Worm (Caenorhabditis elegans) whole organism, L1 larva: ENCODE results near the gene K10C2.6.

Source experiments
- alr-1 ChIP-seq: fragments of 200-800 bp; sonication (Bioruptor generic); optimal IDR thresholded peaks from 2 replicates; lab custom pipeline; 2018; ENCODE audit warnings: borderline replicate concordance, mild to moderate bottlenecking, missing genetic modification characterization, missing compliant biosample characterization
- ceh-88 ChIP-seq: fragments of 200-800 bp; sonication (Bioruptor generic); IDR thresholded peaks from 2 replicates; pipeline ENCODE4 v1.3.6; 2022; ENCODE audit warnings: missing genetic modification characterization, missing compliant biosample characterization
- dsc-1 ChIP-seq: sonication (generic microtip); optimal IDR thresholded peaks from 2 replicates; lab custom pipeline; 2016; ENCODE audit warnings: mild to moderate bottlenecking, missing genetic modification characterization, missing compliant biosample characterization
- efl-1 ChIP-seq, 4 experiments: fragments of 150-350 bp; optimal IDR thresholded peaks in 3 of 4; peaks in 1 of 4; 1 replicate in 1 of 4; 2 replicates in 3 of 4; lab custom pipeline; 2014; ENCODE audit warnings: missing biosample characterization in 2 of 4, missing genetic modification characterization in 2 of 4, missing genetic modification reagents in 2 of 4
- egl-13 ChIP-seq: sonication (generic microtip); optimal IDR thresholded peaks from 2 replicates; lab custom pipeline; 2016; ENCODE audit warnings: missing genotype, missing genetic modification reagents, missing genetic modification characterization, missing compliant biosample characterization
- elt-2 ChIP-seq: sonication (generic microtip); optimal IDR thresholded peaks from 2 replicates; lab custom pipeline; 2016; ENCODE audit warnings: missing genetic modification characterization, mild to moderate bottlenecking, inconsistent platforms, missing compliant biosample characterization, missing genetic modification reagents
- fkh-8 ChIP-seq: sonication (generic microtip); optimal IDR thresholded peaks from 2 replicates; lab custom pipeline; 2016; ENCODE audit warnings: mild to moderate bottlenecking, missing genetic modification characterization, missing compliant biosample characterization
- fos-1 ChIP-seq: fragments of 150-350 bp; optimal IDR thresholded peaks from 2 replicates; lab custom pipeline; 2014; ENCODE audit warnings: missing biosample characterization, missing genetic modification characterization
- hlh-17 ChIP-seq: fragments of 200-800 bp; sonication (Bioruptor generic); optimal IDR thresholded peaks from 2 replicates; lab custom pipeline; 2018; ENCODE audit warnings: missing genetic modification characterization, mild to moderate bottlenecking, missing compliant biosample characterization, moderate library complexity, borderline replicate concordance
- jun-1 ChIP-seq: fragments of 150-350 bp; optimal IDR thresholded peaks from 2 replicates; lab custom pipeline; 2014; ENCODE audit warnings: missing biosample characterization, missing genetic modification reagents, missing genetic modification characterization
- lin-13 ChIP-seq: fragments of 150-350 bp; optimal IDR thresholded peaks from 2 replicates; lab custom pipeline; 2014; ENCODE audit warnings: missing biosample characterization, missing genetic modification reagents, missing genetic modification characterization
- lin-14 ChIP-seq: fragments of 200-800 bp; sonication (Bioruptor generic); optimal IDR thresholded peaks from 2 replicates; lab custom pipeline; 2018; ENCODE audit warnings: mild to moderate bottlenecking, missing genetic modification characterization, moderate library complexity, missing compliant biosample characterization
- lir-3 ChIP-seq: sonication (generic microtip); optimal IDR thresholded peaks from 2 replicates; lab custom pipeline; 2016; ENCODE audit warnings: mild to moderate bottlenecking, missing genetic modification characterization, moderate library complexity, missing compliant biosample characterization; ENCODE audit not compliant: poor library complexity
- lsy-2 ChIP-seq, 2 experiments: fragments of 150-350 bp; optimal IDR thresholded peaks; 2 replicates each; lab custom pipeline; 2014; ENCODE audit warnings: missing biosample characterization in 2 of 2, missing genetic modification characterization in 2 of 2
- mdl-1 ChIP-seq, 2 experiments: fragments of 150-350 bp; optimal IDR thresholded peaks; 2 replicates each; lab custom pipeline; 2014 to 2017; ENCODE audit warnings: missing biosample characterization in 2 of 2, missing genetic modification characterization in 2 of 2, inconsistent platforms in 1 of 2
- nhr-11 ChIP-seq: fragments of 150-350 bp; optimal IDR thresholded peaks from 2 replicates; lab custom pipeline; 2014; ENCODE audit warnings: missing biosample characterization, missing genetic modification characterization
- nhr-28 ChIP-seq: fragments of 150-350 bp; optimal IDR thresholded peaks from 2 replicates; lab custom pipeline; 2014; ENCODE audit warnings: missing biosample characterization, missing genetic modification characterization
- nhr-47 ChIP-seq: sonication (generic microtip); optimal IDR thresholded peaks from 2 replicates; lab custom pipeline; 2016; ENCODE audit warnings: mild to moderate bottlenecking, missing genetic modification characterization, moderate library complexity, missing compliant biosample characterization
- nhr-71 ChIP-seq: sonication (generic microtip); optimal IDR thresholded peaks from 2 replicates; lab custom pipeline; 2016; ENCODE audit warnings: mild to moderate bottlenecking, missing genetic modification characterization, moderate library complexity, missing compliant biosample characterization
- nhr-76 ChIP-seq: sonication (generic microtip); optimal IDR thresholded peaks from 2 replicates; lab custom pipeline; 2017; ENCODE audit warnings: missing biosample characterization, missing genetic modification characterization
- nhr-90 ChIP-seq: sonication (generic microtip); optimal IDR thresholded peaks from 2 replicates; lab custom pipeline; 2016; ENCODE audit warnings: mild to moderate bottlenecking, missing genetic modification characterization, missing compliant biosample characterization; ENCODE audit not compliant: poor library complexity
- pax-3 ChIP-seq: fragments of 200-800 bp; sonication (Bioruptor generic); optimal IDR thresholded peaks from 2 replicates; lab custom pipeline; 2018; ENCODE audit warnings: mild to moderate bottlenecking, missing genetic modification characterization, moderate library complexity, missing compliant biosample characterization
- pqm-1 ChIP-seq: sonication (generic microtip); optimal IDR thresholded peaks from 3 replicates; lab custom pipeline; 2017; ENCODE audit warnings: missing biosample characterization, missing genetic modification characterization
- swsn-7 ChIP-seq: sonication (generic microtip); optimal IDR thresholded peaks from 2 replicates; lab custom pipeline; 2016; ENCODE audit warnings: missing genetic modification characterization, missing compliant biosample characterization
- tlp-1 ChIP-seq: fragments of 150-350 bp; optimal IDR thresholded peaks from 2 replicates; lab custom pipeline; 2014; ENCODE audit warnings: missing biosample characterization, missing genetic modification characterization
- unc-130 ChIP-seq: fragments of 150-350 bp; optimal IDR thresholded peaks from 2 replicates; lab custom pipeline; 2017; ENCODE audit warnings: missing biosample characterization, missing genetic modification characterization, inconsistent platforms
- unc-86 ChIP-seq: sonication (generic microtip); optimal IDR thresholded peaks from 2 replicates; lab custom pipeline; 2016; ENCODE audit warnings: missing genetic modification characterization, missing compliant biosample characterization
- xbp-1 ChIP-seq: sonication (generic microtip); optimal IDR thresholded peaks from 2 replicates; lab custom pipeline; 2016; ENCODE audit warnings: missing genetic modification characterization, missing compliant biosample characterization
- zip-4 ChIP-seq: fragments of 200-800 bp; sonication (Bioruptor generic); optimal IDR thresholded peaks from 2 replicates; lab custom pipeline; 2018; ENCODE audit warnings: mild to moderate bottlenecking, missing genetic modification characterization, moderate library complexity, missing compliant biosample characterization
- ztf-4 ChIP-seq: fragments of 150-350 bp; optimal IDR thresholded peaks from 2 replicates; lab custom pipeline; 2014; ENCODE audit warnings: missing biosample characterization, missing genetic modification characterization

Gene K10C2.6

ce11 chrX:6420681-6421080, 30.6 kb upstream of the K10C2.6 start, which contains the start of gene K10C2.12:
Gene K10C2.12, minus strand, starts transcription at chrX:6420781.
- TF ChIP-seq nhr-47 (tag; lab: Kevin White, UChicago), result no peak
- TF ChIP-seq swsn-7, result no peak
- no peak for TF ChIP-seq unc-86 (tag; lab: Kevin White, UChicago)
- TF ChIP-seq unc-130 (tag; lab: Kevin White, UChicago), result no peak
- TF ChIP-seq mdl-1 (tag; optimal IDR thresholded peaks at IDR 0.05; lab: Kevin White, UChicago), result no peak
- TF ChIP-seq ceh-88 (GFP tag; lab: Robert Waterston, UW), result no peak

DNA sequence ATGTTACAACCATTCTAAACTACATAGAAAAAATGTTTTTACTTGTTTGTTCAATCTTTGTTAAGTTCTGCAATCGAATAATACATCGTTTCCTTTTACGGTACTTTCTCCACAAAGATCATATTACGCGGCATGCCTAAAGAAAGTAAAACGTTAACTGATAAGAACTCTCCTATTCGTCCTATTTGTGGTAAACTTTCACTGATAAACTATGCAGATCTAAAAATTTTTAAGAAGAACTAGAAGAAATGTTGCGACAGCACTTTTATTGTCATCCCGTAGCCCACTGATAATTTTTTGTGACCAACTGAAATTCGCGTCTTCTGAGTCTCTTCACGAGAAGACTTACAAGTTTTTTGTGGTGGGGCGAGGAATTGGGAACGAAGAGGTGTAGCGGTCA, 24.1 kb upstream of the K10C2.6 start:
- TF ChIP-seq pqm-1 (tag; lab: Kevin White, UChicago) (peak; percentile 22), hlh-17 (GFP tag; lab: Kevin White, UChicago) (no peak), ceh-88 (GFP tag; lab: Robert Waterston, UW) (no peak), nhr-90 (tag; lab: Kevin White, UChicago) (peak; percentile 1), dsc-1 (no peak), lin-13 (GFP tag; lab: Kevin White, UChicago) (no peak), elt-2 (tag; lab: Kevin White, UChicago) (peak; percentile 91), lin-14 (GFP tag; lab: Kevin White, UChicago) (peak; percentile 5), lsy-2 (tag; optimal IDR thresholded peaks at IDR 0.05; lab: Kevin White, UChicago) (peak in 1 of 2 experiments; percentile 22)

ce11 chrX:6429552-6429951, 21.7 kb upstream of the K10C2.6 start:
- TF ChIP-seq xbp-1 (tag; lab: Kevin White, UChicago) (no peak), elt-2 (tag; lab: Kevin White, UChicago) (peak; percentile 88)
- TF ChIP-seq, all 84 proteins: peak for 1

- TF ChIP-seq efl-1 (optimal IDR thresholded peaks at IDR 0.05; lab: Kevin White, UChicago), result no peak
- TF ChIP-seq efl-1 (GFP tag; optimal IDR thresholded peaks at IDR 0.05 in 1 of 2; lab: Kevin White, UChicago), result peak in 1 of 2 experiments; percentile 38
- TF ChIP-seq nhr-76 (tag; lab: Kevin White, UChicago), result no peak
- TF ChIP-seq nhr-28, result no peak
- no peak for TF ChIP-seq dsc-1
- TF ChIP-seq lir-3, result no peak
- TF ChIP-seq zip-4 (GFP tag; lab: Kevin White, UChicago), result no peak
- TF ChIP-seq, all 84 proteins: peak for 1
Measured at ce11 chrX:6430510-6430909, 20.7 kb upstream of the K10C2.6 start, which contains the start of gene ctsa-2. Gene ctsa-2, minus strand, starts transcription at chrX:6430610.

DNA sequence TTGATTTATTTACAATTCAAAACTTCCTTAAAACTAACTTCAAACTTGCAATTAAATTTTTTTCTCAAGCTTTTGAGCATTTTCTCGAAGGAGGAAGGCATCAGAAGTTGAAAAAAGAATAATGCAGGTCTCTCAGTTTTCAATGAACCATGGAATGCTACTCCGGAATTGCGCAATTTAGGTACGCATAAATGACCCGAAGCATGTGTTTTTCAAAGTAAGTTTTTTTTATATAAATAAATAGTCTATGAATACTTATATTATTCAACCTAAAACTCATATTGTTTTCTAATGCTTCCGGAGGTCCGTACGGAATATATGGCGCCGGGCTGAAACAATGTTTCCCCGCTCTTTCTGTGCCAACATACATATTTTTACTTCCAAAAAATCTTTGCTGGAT, 17.6 kb upstream of the K10C2.6 start, which contains the start of gene K10C2.2:
Gene K10C2.2 (minus strand): TSS at position 101 of the 400 bp plus-strand sequence.
- TF ChIP-seq ztf-4 (tag; lab: Kevin White, UChicago) (no peak), tlp-1 (tag; lab: Kevin White, UChicago) (no peak)

DNA sequence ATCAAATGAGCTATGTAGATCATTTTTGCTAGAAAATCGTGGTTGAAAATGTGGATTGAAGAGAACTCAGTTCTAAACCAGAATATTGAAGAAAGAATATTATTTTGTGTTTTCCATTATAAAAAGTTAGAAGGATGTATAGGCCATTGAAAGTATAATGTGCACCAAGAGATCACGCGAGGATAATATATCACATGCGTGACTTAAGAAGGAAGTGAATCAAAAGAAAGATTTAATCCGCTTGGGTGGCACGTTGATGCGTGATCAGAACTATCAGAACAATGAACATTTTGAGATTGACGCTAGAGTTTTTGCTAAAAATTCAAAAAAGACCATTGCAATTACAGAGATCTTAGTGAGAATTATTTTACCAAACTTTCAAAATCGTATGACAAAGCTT, 15.4 kb upstream of the K10C2.6 start:
- TF ChIP-seq fkh-8 (peak; percentile 66), swsn-7 (no peak), pax-3 (tag; lab: Kevin White, UChicago) (peak; percentile 27), dsc-1 (peak; percentile 77), nhr-71 (tag; lab: Kevin White, UChicago) (peak; percentile 11), egl-13 (tag; lab: Kevin White, UChicago) (peak; percentile 11)

ce11 chrX:6437545-6437944, 13.7 kb upstream of the K10C2.6 start, which contains the start of gene K10C2.8:
Gene K10C2.8, minus strand, starts transcription at chrX:6437645.
- TF ChIP-seq tlp-1 (tag; lab: Kevin White, UChicago) (no peak), efl-1 (optimal IDR thresholded peaks at IDR 0.05; lab: Kevin White, UChicago) (no peak), efl-1 (GFP tag; optimal IDR thresholded peaks at IDR 0.05 in 1 of 2; lab: Kevin White, UChicago) (no peak), nhr-71 (tag; lab: Kevin White, UChicago) (no peak), jun-1 (tag; lab: Kevin White, UChicago) (no peak), nhr-11 (no peak), alr-1 (tag; lab: Kevin White, UChicago) (no peak), hlh-17 (GFP tag; lab: Kevin White, UChicago) (no peak), fos-1 (tag; lab: Kevin White, UChicago) (no peak)
